Worm (Caenorhabditis elegans) whole organism, L3 larva: ENCODE data around the gene F58A4.1.

Source experiments
- R02D3.7 ChIP-seq: fragments of 150-350 bp; optimal IDR thresholded peaks from 2 replicates; lab custom pipeline; 2014; ENCODE audit warnings: missing biosample characterization, missing genetic modification characterization
- aly-2 ChIP-seq: fragments of 150-350 bp; optimal IDR thresholded peaks from 2 replicates; lab custom pipeline; 2014; ENCODE audit warnings: missing biosample characterization, missing genetic modification characterization
- ceh-16 ChIP-seq: sonication (generic microtip); optimal IDR thresholded peaks from 2 replicates; lab custom pipeline; 2017; ENCODE audit warnings: missing biosample characterization, missing genetic modification characterization
- ceh-28 ChIP-seq: fragments of 150-350 bp; optimal IDR thresholded peaks from 2 replicates; lab custom pipeline; 2014; ENCODE audit warnings: missing biosample characterization, missing genetic modification reagents, missing genetic modification characterization
- ceh-82 ChIP-seq: fragments of 150-350 bp; optimal IDR thresholded peaks from 2 replicates; lab custom pipeline; 2014; ENCODE audit warnings: missing biosample characterization, missing genetic modification characterization
- ceh-9 ChIP-seq: sonication (generic microtip); optimal IDR thresholded peaks from 2 replicates; lab custom pipeline; 2018; ENCODE audit warnings: missing biosample characterization, missing genetic modification characterization
- egl-5 ChIP-seq: fragments of 150-350 bp; optimal IDR thresholded peaks from 2 replicates; lab custom pipeline; 2017; ENCODE audit warnings: missing biosample characterization, missing genetic modification reagents, missing genetic modification characterization, inconsistent platforms
- elt-2 ChIP-seq: sonication (generic microtip); optimal IDR thresholded peaks from 2 replicates; lab custom pipeline; 2016; ENCODE audit warnings: missing genetic modification reagents, mild to moderate bottlenecking, missing genetic modification characterization, missing compliant biosample characterization
- elt-3 ChIP-seq, 3 experiments: fragments of 150-350 bp in 1 of 3; sonication (generic microtip) in 2 of 3; optimal IDR thresholded peaks; 2 replicates in 2 of 3; 4 replicates in 1 of 3; lab custom pipeline; 2014 to 2017; ENCODE audit warnings: missing biosample characterization in 3 of 3, missing genetic modification characterization in 3 of 3
- eor-1 ChIP-seq, 2 experiments: fragments of 150-350 bp; optimal IDR thresholded peaks; 2 replicates each; lab custom pipeline; 2014 to 2018; ENCODE audit warnings: missing biosample characterization in 2 of 2, missing genetic modification characterization in 2 of 2
- fkh-10 ChIP-seq: sonication (generic microtip); optimal IDR thresholded peaks from 2 replicates; lab custom pipeline; 2017; ENCODE audit warnings: missing biosample characterization, missing genetic modification reagents, missing genetic modification characterization
- fkh-2 ChIP-seq: fragments of 150-350 bp; optimal IDR thresholded peaks from 2 replicates; lab custom pipeline; 2014; ENCODE audit warnings: missing biosample characterization, missing genetic modification reagents, missing genetic modification characterization
- fos-1 ChIP-seq: fragments of 150-350 bp; optimal IDR thresholded peaks from 2 replicates; lab custom pipeline; 2014; ENCODE audit warnings: missing biosample characterization, missing genetic modification characterization
- jun-1 ChIP-seq: fragments of 150-350 bp; optimal IDR thresholded peaks from 2 replicates; lab custom pipeline; 2014; ENCODE audit warnings: missing biosample characterization, missing genetic modification reagents, missing genetic modification characterization
- lin-15B ChIP-seq: fragments of 150-350 bp; optimal IDR thresholded peaks from 2 replicates; lab custom pipeline; 2014; ENCODE audit warnings: missing biosample characterization, missing genetic modification characterization
- lin-39 ChIP-seq: fragments of 150-350 bp; optimal IDR thresholded peaks from 2 replicates; lab custom pipeline; 2018; ENCODE audit warnings: missing biosample characterization, missing genetic modification reagents, missing genetic modification characterization
- mdl-1 ChIP-seq: fragments of 150-350 bp; optimal IDR thresholded peaks from 2 replicates; lab custom pipeline; 2014; ENCODE audit warnings: missing biosample characterization, missing genetic modification characterization
- mml-1 ChIP-seq: fragments of 150-350 bp; sonication (generic microtip); optimal IDR thresholded peaks from 3 replicates; lab custom pipeline; 2014; ENCODE audit warnings: missing biosample characterization, missing genetic modification characterization
- nfya-1 ChIP-seq: sonication (generic microtip); optimal IDR thresholded peaks from 2 replicates; lab custom pipeline; 2017; ENCODE audit warnings: missing genetic modification characterization, mild to moderate bottlenecking, missing compliant biosample characterization, antibody characterized with exemption, moderate library complexity; ENCODE audit not compliant: insufficient read depth
- nhr-11 ChIP-seq: fragments of 150-350 bp; optimal IDR thresholded peaks from 2 replicates; lab custom pipeline; 2014; ENCODE audit warnings: missing biosample characterization, missing genetic modification characterization
- nhr-28 ChIP-seq: fragments of 150-350 bp; optimal IDR thresholded peaks from 2 replicates; lab custom pipeline; 2014; ENCODE audit warnings: missing biosample characterization, missing genetic modification characterization
- nhr-43 ChIP-seq: sonication (generic microtip); optimal IDR thresholded peaks from 2 replicates; lab custom pipeline; 2016; ENCODE audit warnings: mild to moderate bottlenecking, missing genetic modification characterization, missing compliant biosample characterization; ENCODE audit not compliant: poor library complexity, severe bottlenecking
- nhr-67 ChIP-seq: fragments of 150-350 bp; optimal IDR thresholded peaks from 2 replicates; lab custom pipeline; 2014; ENCODE audit warnings: missing biosample characterization, missing genetic modification characterization
- nhr-76 ChIP-seq: fragments of 150-350 bp; sonication (generic microtip); optimal IDR thresholded peaks from 5 replicates; lab custom pipeline; 2014; ENCODE audit warnings: missing biosample characterization, missing genetic modification characterization
- nhr-77 ChIP-seq: fragments of 150-350 bp; optimal IDR thresholded peaks from 2 replicates; lab custom pipeline; 2014; ENCODE audit warnings: missing biosample characterization, missing genetic modification characterization
- pha-4 ChIP-seq: fragments of 150-350 bp; optimal IDR thresholded peaks from 2 replicates; lab custom pipeline; 2014; ENCODE audit warnings: missing biosample characterization, missing genetic modification reagents, missing genetic modification characterization
- pqm-1 ChIP-seq: fragments of 150-350 bp; optimal IDR thresholded peaks from 2 replicates; lab custom pipeline; 2017; ENCODE audit warnings: missing biosample characterization, missing genetic modification characterization, inconsistent platforms
- sea-2 ChIP-seq: fragments of 150-350 bp; sonication (generic microtip); optimal IDR thresholded peaks from 4 replicates; lab custom pipeline; 2014; ENCODE audit warnings: missing biosample characterization, missing genetic modification reagents, missing genetic modification characterization
- tbx-2 ChIP-seq: sonication (generic microtip); optimal IDR thresholded peaks from 2 replicates; lab custom pipeline; 2016; ENCODE audit warnings: mild to moderate bottlenecking, missing genetic modification characterization, missing compliant biosample characterization
- unc-39 ChIP-seq: sonication (generic microtip); optimal IDR thresholded peaks from 4 replicates; lab custom pipeline; 2017; ENCODE audit warnings: missing biosample characterization, missing genetic modification characterization
- unc-62 ChIP-seq: fragments of 150-350 bp; sonication (generic microtip); optimal IDR thresholded peaks from 4 replicates; lab custom pipeline; 2014; ENCODE audit warnings: missing biosample characterization, missing genetic modification reagents, missing genetic modification characterization
- zag-1 ChIP-seq: fragments of 150-350 bp; optimal IDR thresholded peaks from 2 replicates; lab custom pipeline; 2014; ENCODE audit warnings: missing biosample characterization, missing genetic modification characterization

Gene F58A4.1

ce11 chrIII:9598168-9598567 lies at the start of gene F58A4.1:
TSS of gene F58A4.1 (plus strand) at chrIII:9598468.
- TF ChIP-seq unc-62 (GFP tag; lab: Kevin White, UChicago) (no peak), nhr-28 (tag; lab: Kevin White, UChicago) (no peak), egl-5 (no peak)

- TF ChIP-seq egl-5 (no peak), mdl-1 (tag; lab: Kevin White, UChicago) (no peak), ceh-16 (tag; lab: Kevin White, UChicago) (no peak), nhr-77 (no peak), zag-1 (tag; lab: Kevin White, UChicago) (no peak), unc-62 (GFP tag; lab: Kevin White, UChicago) (no peak), lin-39 (tag; lab: Kevin White, UChicago) (no peak), jun-1 (tag; lab: Kevin White, UChicago) (no peak), ceh-9 (tag; lab: Kevin White, UChicago) (no peak), ceh-28 (no peak)
Observed at ce11 chrIII:9556300-9556699, 42.0 kb upstream of the F58A4.1 start, which contains the start of gene ZK1098.11. TSS of gene ZK1098.11 (plus strand) at chrIII:9556600.

- no peak for TF ChIP-seq eor-1 (tag; optimal IDR thresholded peaks at IDR 0.05; lab: Kevin White, UChicago)
- no peak for TF ChIP-seq sea-2 (GFP tag; lab: Kevin White, UChicago)
- TF ChIP-seq pqm-1, result no peak
- no peak for TF ChIP-seq tbx-2 (tag; lab: Kevin White, UChicago)
- no peak for TF ChIP-seq nhr-76 (tag; lab: Kevin White, UChicago)
- no peak for TF ChIP-seq nhr-67 (tag; lab: Kevin White, UChicago)
- TF ChIP-seq ceh-9 (tag; lab: Kevin White, UChicago), result no peak
- TF ChIP-seq aly-2 (tag; lab: Kevin White, UChicago), result no peak
- no peak for TF ChIP-seq R02D3.7
- no peak for TF ChIP-seq egl-5
- TF ChIP-seq ceh-16 (tag; lab: Kevin White, UChicago), result no peak
- no peak for TF ChIP-seq nhr-43
- no peak for TF ChIP-seq unc-39 (tag; lab: Kevin White, UChicago)
- no peak for TF ChIP-seq pha-4 (tag; lab: Kevin White, UChicago)
- TF ChIP-seq mml-1 (tag; lab: Kevin White, UChicago), result no peak
- no peak for TF ChIP-seq ceh-82 (tag; lab: Kevin White, UChicago)
- TF ChIP-seq, all 47 proteins: peak for 0
Observed at ce11 chrIII:9558463-9558862, 39.8 kb upstream of the F58A4.1 start, which contains the start of gene C48B4.6. TSS of gene C48B4.6 (minus strand) at chrIII:9558563.

- TF ChIP-seq nhr-11, result no peak
- TF ChIP-seq mml-1 (tag; lab: Kevin White, UChicago), result no peak
- no peak for TF ChIP-seq ceh-28
- TF ChIP-seq unc-62 (GFP tag; lab: Kevin White, UChicago), result no peak
Observed at ce11 chrIII:9559381-9559881, 38.8 kb upstream of the F58A4.1 start, which contains the start of gene C48B4.7. TSS of gene C48B4.7 (minus strand) at chrIII:9559431.

ce11 chrIII:9561158-9561557 lies 37.1 kb upstream of the F58A4.1 start, which contains the start of gene C48B4.8:
TSS of gene C48B4.8 (minus strand) at chrIII:9561258.
- TF ChIP-seq nhr-43 (no peak), lin-15B (tag; lab: Kevin White, UChicago) (no peak), ceh-82 (tag; lab: Kevin White, UChicago) (no peak), aly-2 (tag; lab: Kevin White, UChicago) (no peak), elt-3 (tag; optimal IDR thresholded peaks at IDR 0.05; lab: Kevin White, UChicago) (no peak), elt-2 (tag; lab: Kevin White, UChicago) (no peak), nfya-1 (tag; lab: Kevin White, UChicago) (no peak), unc-62 (GFP tag; lab: Kevin White, UChicago) (no peak), R02D3.7 (no peak)
- TF ChIP-seq, all 47 proteins: peak for 0

- TF ChIP-seq unc-62 (GFP tag; lab: Kevin White, UChicago) (no peak), fos-1 (tag; lab: Kevin White, UChicago) (no peak), mml-1 (tag; lab: Kevin White, UChicago) (no peak), tbx-2 (tag; lab: Kevin White, UChicago) (no peak), fkh-10 (no peak), egl-5 (no peak), fkh-2 (no peak)
- TF ChIP-seq, all 47 proteins: peak for 0
Observed at ce11 chrIII:9563235-9563634, 35.0 kb upstream of the F58A4.1 start, which contains the start of gene C48B4.9. TSS of gene C48B4.9 (minus strand) at chrIII:9563335.
